Worm (Caenorhabditis elegans): ENCODE results near the gene K09A9.8.

Gene K09A9.8

ce11 chrX:15607498-15608019, 10.6 kb upstream of the K09A9.8 start, which contains the start of gene nipi-3:
Gene nipi-3 (plus strand): TSS chrX:15607969.
- no peak for TF ChIP-seq nhr-179 (tag; optimal IDR thresholded peaks at IDR 0.05)
- TF ChIP-seq gei-17 (GFP tag; optimal IDR thresholded peaks at IDR 0.05) = peak; percentile 75
- no peak for TF ChIP-seq F57A8.1 (GFP tag; optimal IDR thresholded peaks at IDR 0.05)
- no peak for TF ChIP-seq nfya-2 (GFP tag; IDR thresholded peaks at IDR 0.05)
- TF ChIP-seq nfyb-1 (GFP tag; IDR thresholded peaks at IDR 0.05) = peak; percentile 92
- no peak for TF ChIP-seq nfya-1 (tag; optimal IDR thresholded peaks at IDR 0.05; ENCODE audit: borderline replicate concordance, insufficient read depth)
- no peak for TF ChIP-seq xnd-1 (tag; optimal IDR thresholded peaks at IDR 0.05)
- TF ChIP-seq snpc-4 (GFP tag; optimal IDR thresholded peaks at IDR 0.05) = peak; percentile 18
- TF ChIP-seq snpc-4 (tag; optimal IDR thresholded peaks at IDR 0.05) = peak; percentile 13 to 74 (median 66)
- TF ChIP-seq B0035.1 (tag; optimal IDR thresholded peaks at IDR 0.05) = peak; percentile 21
- peak; percentile 87 for TF ChIP-seq dox-1 (GFP tag; IDR thresholded peaks at IDR 0.05)
- no peak for TF ChIP-seq ceh-58 (GFP tag; IDR thresholded peaks at IDR 0.05)
- TF ChIP-seq lin-54 (GFP tag; optimal IDR thresholded peaks at IDR 0.05) = peak; percentile 53
- TF ChIP-seq aptf-3 (GFP tag; IDR thresholded peaks at IDR 0.05) = no peak
- TF ChIP-seq ztf-26 (tag; optimal IDR thresholded peaks at IDR 0.05) = peak; percentile 92
- peak; percentile 56 for TF ChIP-seq ets-4 (GFP tag; optimal IDR thresholded peaks at IDR 0.05)
- TF ChIP-seq mel-28 (tag; optimal IDR thresholded peaks at IDR 0.05; ENCODE audit: borderline replicate concordance) = no peak
- TF ChIP-seq zfh-2 (GFP tag; conservative IDR thresholded peaks at IDR 0.05) = peak; percentile 94
- peak; percentile 92 for TF ChIP-seq atf-7 (tag; optimal IDR thresholded peaks at IDR 0.05)
- peak; percentile 99 for TF ChIP-seq nhr-80 (tag; optimal IDR thresholded peaks at IDR 0.05)
- TF ChIP-seq ceh-100 (GFP tag; IDR thresholded peaks at IDR 0.05) = peak; percentile 17; the same call in 1 of the 2 replicates
- peak; percentile 87 for TF ChIP-seq ztf-22 (GFP tag; optimal IDR thresholded peaks at IDR 0.05)
- TF ChIP-seq zim-3 (tag; optimal IDR thresholded peaks at IDR 0.05) = no peak
- no peak for TF ChIP-seq F33H1.4 (GFP tag; IDR thresholded peaks at IDR 0.05)
- peak; percentile 86 for TF ChIP-seq ceh-27 (GFP tag; optimal IDR thresholded peaks at IDR 0.05)
- peak; percentile 77; the same call in 1 of the 2 replicates for TF ChIP-seq Y95B8A.8 (GFP tag; IDR thresholded peaks at IDR 0.05)
- peak; percentile 83 for TF ChIP-seq chd-7 (tag; optimal IDR thresholded peaks at IDR 0.05)
- peak; percentile 100 for TF ChIP-seq cebp-1 (GFP tag; IDR thresholded peaks at IDR 0.05)
- TF ChIP-seq cebp-1 (tag; optimal IDR thresholded peaks at IDR 0.05) = peak; percentile 100
- TF ChIP-seq let-526 (GFP tag; IDR thresholded peaks at IDR 0.05) = peak; percentile 88
- TF ChIP-seq ekl-4 (GFP tag; IDR thresholded peaks at IDR 0.05) = peak; percentile 78
- TF ChIP-seq die-1 (tag; optimal IDR thresholded peaks at IDR 0.05) = no peak
- TF ChIP-seq let-607 (tag; optimal IDR thresholded peaks at IDR 0.05) = peak; percentile 73 to 91
- peak; percentile 58 for TF ChIP-seq ztf-3 (GFP tag; optimal IDR thresholded peaks at IDR 0.05)
- no peak for TF ChIP-seq unc-130 (GFP tag; optimal IDR thresholded peaks at IDR 0.05)
- peak in 1 of 3 experiments; percentile 85 for TF ChIP-seq lin-35 (GFP tag; optimal IDR thresholded peaks at IDR 0.05)
- TF ChIP-seq ztf-25 (GFP tag; IDR thresholded peaks at IDR 0.05) = no peak
- TF ChIP-seq egrh-3 (GFP tag; IDR thresholded peaks at IDR 0.05) = peak; percentile 68
- TF ChIP-seq lin-40 (tag; optimal IDR thresholded peaks at IDR 0.05) = peak; percentile 94
- peak; percentile 84 for TF ChIP-seq ZK185.1 (tag; optimal IDR thresholded peaks at IDR 0.05; ENCODE audit: poor library complexity, severe bottlenecking)
- TF ChIP-seq mcd-1 (GFP tag; IDR thresholded peaks at IDR 0.05) = peak; percentile 79
- peak; percentile 92 for TF ChIP-seq K12H6.12 (tag; optimal IDR thresholded peaks at IDR 0.05)
- peak; percentile 69; the same call in 1 of the 2 replicates for TF ChIP-seq Y56A3A.18 (GFP tag; IDR thresholded peaks at IDR 0.05)
- no peak for TF ChIP-seq mxl-1 (tag; optimal IDR thresholded peaks at IDR 0.05)
- no peak for TF ChIP-seq lsl-1 (GFP tag; optimal IDR thresholded peaks at IDR 0.05)
- no peak for TF ChIP-seq F52B5.7 (tag; optimal IDR thresholded peaks at IDR 0.05)
- TF ChIP-seq athp-1 (tag; optimal IDR thresholded peaks at IDR 0.05) = no peak
- no peak for TF ChIP-seq him-1 (tag; optimal IDR thresholded peaks at IDR 0.05)
